Worm (Caenorhabditis elegans): Measurements from ENCODE around the gene srw-26.
"Not testable (repeated sequence)": the region's sequence is repeated elsewhere in the genome, so short reads cannot be mapped to it uniquely, and the experiment has no call there.

DNA sequence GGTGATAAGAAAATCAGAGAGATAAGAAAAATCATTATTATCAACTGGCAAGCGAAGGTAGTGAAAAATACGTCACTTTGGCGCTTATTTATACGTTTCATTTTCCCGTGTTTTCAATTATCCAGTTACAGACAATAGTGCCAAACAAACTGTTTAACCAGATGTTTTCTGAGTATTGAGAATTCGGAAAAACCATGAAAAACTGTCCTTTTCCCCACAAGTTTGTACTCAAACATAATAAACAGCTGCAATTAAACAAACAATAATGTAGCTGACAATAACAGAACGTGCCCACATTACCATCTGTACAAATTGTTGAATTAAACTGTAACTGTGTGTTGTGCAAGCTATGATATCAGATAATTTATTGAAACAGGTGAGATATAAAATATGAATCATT is 26.8 kb downstream of the srw-26 start, which contains the start of the genes F35E8.1 and F35E8.2:
- TF ChIP-seq pha-4 (tag; optimal IDR thresholded peaks at IDR 0.05); sem-2 (GFP tag; optimal IDR thresholded peaks at IDR 0.05); elt-3 (tag; optimal IDR thresholded peaks at IDR 0.05); snpc-4 (tag; optimal IDR thresholded peaks at IDR 0.05); sptf-1 (tag; optimal IDR thresholded peaks at IDR 0.05); ceh-43 (GFP tag; optimal IDR thresholded peaks at IDR 0.05); nhr-12 (tag; optimal IDR thresholded peaks at IDR 0.05); nhr-237 (tag; optimal IDR thresholded peaks at IDR 0.05): not testable (repeated sequence)
